Worm (Caenorhabditis elegans): ENCODE results near the gene F53A3.1.
A peak's percentile ranks its signal among the peaks of the same experiment; 100 is the strongest.

F53A3.1 gene

ce11 chrIII:1949362-1949761 is 5.9 kb upstream of the F53A3.1 start:
- TF ChIP-seq dpl-1 (GFP tag; optimal IDR thresholded peaks at IDR 0.05): peak in 1 of 3 experiments; percentile 4
- peak in 1 of 2 experiments; percentile 10 for TF ChIP-seq lin-35 (GFP tag; optimal IDR thresholded peaks at IDR 0.05)
- TF ChIP-seq mef-2 (tag; optimal IDR thresholded peaks at IDR 0.05): no peak
- no peak for TF ChIP-seq efl-1 (optimal IDR thresholded peaks at IDR 0.05)
- TF ChIP-seq efl-1 (GFP tag; optimal IDR thresholded peaks at IDR 0.05 in 1 of 2): peak; percentile 22 to 92

- TF ChIP-seq lir-3 (tag; optimal IDR thresholded peaks at IDR 0.05; ENCODE audit: poor library complexity) (no peak), alr-1 (tag; optimal IDR thresholded peaks at IDR 0.05; ENCODE audit: borderline replicate concordance) (no peak), vab-15 (tag; optimal IDR thresholded peaks at IDR 0.05) (no peak), efl-1 (optimal IDR thresholded peaks at IDR 0.05) (no peak), efl-1 (GFP tag; optimal IDR thresholded peaks at IDR 0.05 in 1 of 2) (peak in 1 of 2 experiments; percentile 90), snu-23 (GFP tag; optimal IDR thresholded peaks at IDR 0.05) (no peak), ceh-88 (GFP tag; IDR thresholded peaks at IDR 0.05) (no peak), egl-13 (tag; optimal IDR thresholded peaks at IDR 0.05) (no peak)
Measured at ce11 chrIII:1947851-1948250, 4.4 kb upstream of the F53A3.1 start.

ce11 chrIII:1939625-1939988 is 3.8 kb downstream of the F53A3.1 start:
- peak; percentile 49 for TF ChIP-seq nhr-85 (tag)
- TF ChIP-seq lsy-2 (tag; optimal IDR thresholded peaks at IDR 0.05): peak; percentile 24 to 61
- TF ChIP-seq efl-3 (GFP tag; optimal IDR thresholded peaks at IDR 0.05): no peak
- no peak for TF ChIP-seq fkh-8 (tag; optimal IDR thresholded peaks at IDR 0.05)
- peak; percentile 24 for TF ChIP-seq lin-13 (GFP tag; optimal IDR thresholded peaks at IDR 0.05)
- peak; percentile 66 for TF ChIP-seq aly-2 (tag; optimal IDR thresholded peaks at IDR 0.05)
- no peak for TF ChIP-seq efl-1 (optimal IDR thresholded peaks at IDR 0.05)
- peak in 1 of 2 experiments; percentile 54 for TF ChIP-seq efl-1 (GFP tag; optimal IDR thresholded peaks at IDR 0.05 in 1 of 2)

- TF ChIP-seq ceh-82 (tag; optimal IDR thresholded peaks at IDR 0.05): no peak
- no peak for TF ChIP-seq hlh-4 (tag; optimal IDR thresholded peaks at IDR 0.05)
- TF ChIP-seq lsy-2 (tag; optimal IDR thresholded peaks at IDR 0.05): peak; percentile 55 to 58
- no peak for TF ChIP-seq egl-13 (tag; optimal IDR thresholded peaks at IDR 0.05)
- TF ChIP-seq pqm-1 (tag; optimal IDR thresholded peaks at IDR 0.05): no peak
- no peak for TF ChIP-seq dpl-1 (GFP tag; optimal IDR thresholded peaks at IDR 0.05)
- no peak for TF ChIP-seq unc-98 (GFP tag; IDR thresholded peaks at IDR 0.05)
- peak; percentile 61 for TF ChIP-seq nhr-85 (tag)
- no peak for TF ChIP-seq lin-39 (tag; optimal IDR thresholded peaks at IDR 0.05)
- no peak for TF ChIP-seq ztf-4 (tag; optimal IDR thresholded peaks at IDR 0.05)
- no peak for TF ChIP-seq efl-1 (optimal IDR thresholded peaks at IDR 0.05)
- TF ChIP-seq efl-1 (GFP tag; optimal IDR thresholded peaks at IDR 0.05 in 1 of 2): peak in 1 of 2 experiments; percentile 77
- TF ChIP-seq aha-1 (tag; optimal IDR thresholded peaks at IDR 0.05): no peak
- TF ChIP-seq ceh-88 (GFP tag; IDR thresholded peaks at IDR 0.05): no peak
- TF ChIP-seq unc-130 (tag; optimal IDR thresholded peaks at IDR 0.05): no peak
- TF ChIP-seq lin-13 (GFP tag; optimal IDR thresholded peaks at IDR 0.05): no peak
- no peak for TF ChIP-seq aly-2 (tag; optimal IDR thresholded peaks at IDR 0.05)
- TF ChIP-seq unc-30 (tag; optimal IDR thresholded peaks at IDR 0.05): no peak
- peak; percentile 0 for TF ChIP-seq ceh-8 (GFP tag; optimal IDR thresholded peaks at IDR 0.05)
- TF ChIP-seq nhr-71 (tag; optimal IDR thresholded peaks at IDR 0.05): no peak
- no peak for TF ChIP-seq ces-1 (GFP tag; optimal IDR thresholded peaks at IDR 0.05)
- no peak for TF ChIP-seq egl-27 (tag; optimal IDR thresholded peaks at IDR 0.05)
- no peak for TF ChIP-seq lin-14 (GFP tag; optimal IDR thresholded peaks at IDR 0.05)
- TF ChIP-seq fkh-10 (GFP tag; optimal IDR thresholded peaks at IDR 0.05): no peak
- no peak for TF ChIP-seq sup-37 (GFP tag; optimal IDR thresholded peaks at IDR 0.05)
- TF ChIP-seq nhr-11 (tag; optimal IDR thresholded peaks at IDR 0.05): no peak
- TF ChIP-seq nhr-237 (tag; optimal IDR thresholded peaks at IDR 0.05): no peak
- no peak for TF ChIP-seq ceh-90 (tag; optimal IDR thresholded peaks at IDR 0.05)
- no peak for TF ChIP-seq mab-9 (GFP tag; IDR thresholded peaks at IDR 0.05)
Measured at ce11 chrIII:1938712-1939624, 4.5 kb downstream of the F53A3.1 start.
